Worm (Caenorhabditis elegans): ENCODE data around the gene C16C8.21.

ce11 chrII:3460048-3460447 is 12.0 kb downstream of the C16C8.21 start, which contains the start of gene C16C8.7:
- TF ChIP-seq ceh-9 (tag; optimal IDR thresholded peaks at IDR 0.05) (no peak), zag-1 (tag; optimal IDR thresholded peaks at IDR 0.05) (no peak), fkh-10 (GFP tag; optimal IDR thresholded peaks at IDR 0.05) (no peak), skn-1 (tag; optimal IDR thresholded peaks at IDR 0.05) (no peak), aly-2 (tag; optimal IDR thresholded peaks at IDR 0.05) (no peak), fkh-2 (tag; optimal IDR thresholded peaks at IDR 0.05) (no peak), lsy-12 (tag; optimal IDR thresholded peaks at IDR 0.05) (no peak), nhr-23 (tag; optimal IDR thresholded peaks at IDR 0.05) (no peak), nfya-1 (tag; optimal IDR thresholded peaks at IDR 0.05; ENCODE audit: insufficient read depth) (no peak), nhr-25 (tag; optimal IDR thresholded peaks at IDR 0.05) (no peak), lin-39 (tag; optimal IDR thresholded peaks at IDR 0.05) (no peak)
